Worm (Caenorhabditis elegans): ENCODE measurements around the gene F19B10.3.

DNA sequence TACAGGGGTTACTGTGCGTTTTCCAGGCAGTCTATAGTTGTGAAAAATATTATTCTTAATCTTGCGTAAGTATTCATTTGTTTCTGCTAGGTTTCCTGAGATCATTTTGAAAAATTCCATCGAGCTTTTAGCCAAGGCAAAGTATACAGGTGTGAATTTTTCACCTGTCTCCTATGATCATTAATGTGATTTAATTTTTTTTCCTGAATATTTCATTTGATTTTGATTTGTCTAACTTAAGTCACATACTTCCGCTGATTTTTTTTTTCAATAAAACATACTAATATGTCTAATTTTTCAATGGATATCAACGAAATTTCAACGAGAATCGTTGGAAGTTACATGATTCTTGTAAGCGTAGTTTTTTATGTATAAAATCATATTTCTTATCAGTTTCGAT lies 40.8 kb downstream of the F19B10.3 start, which contains the start of gene srx-108:
- no peak for TF ChIP-seq ztf-22 (GFP tag; optimal IDR thresholded peaks at IDR 0.05)
- TF ChIP-seq unc-62 (GFP tag; optimal IDR thresholded peaks at IDR 0.05), result no peak
- no peak for TF ChIP-seq F39B2.1 (GFP tag; IDR thresholded peaks at IDR 0.05)
- TF ChIP-seq madf-10 (tag; optimal IDR thresholded peaks at IDR 0.05), result no peak
- no peak for TF ChIP-seq lin-26 (GFP tag; IDR thresholded peaks at IDR 0.05)
- no peak for TF ChIP-seq nhr-90 (tag; optimal IDR thresholded peaks at IDR 0.05)
- TF ChIP-seq F22D6.2 (tag; optimal IDR thresholded peaks at IDR 0.05), result no peak
- no peak for TF ChIP-seq mcd-1 (GFP tag; IDR thresholded peaks at IDR 0.05)
- TF ChIP-seq ets-4 (GFP tag; optimal IDR thresholded peaks at IDR 0.05), result no peak
